Fruit fly (Drosophila melanogaster): ENCODE data around the gene CG5177.

DNA sequence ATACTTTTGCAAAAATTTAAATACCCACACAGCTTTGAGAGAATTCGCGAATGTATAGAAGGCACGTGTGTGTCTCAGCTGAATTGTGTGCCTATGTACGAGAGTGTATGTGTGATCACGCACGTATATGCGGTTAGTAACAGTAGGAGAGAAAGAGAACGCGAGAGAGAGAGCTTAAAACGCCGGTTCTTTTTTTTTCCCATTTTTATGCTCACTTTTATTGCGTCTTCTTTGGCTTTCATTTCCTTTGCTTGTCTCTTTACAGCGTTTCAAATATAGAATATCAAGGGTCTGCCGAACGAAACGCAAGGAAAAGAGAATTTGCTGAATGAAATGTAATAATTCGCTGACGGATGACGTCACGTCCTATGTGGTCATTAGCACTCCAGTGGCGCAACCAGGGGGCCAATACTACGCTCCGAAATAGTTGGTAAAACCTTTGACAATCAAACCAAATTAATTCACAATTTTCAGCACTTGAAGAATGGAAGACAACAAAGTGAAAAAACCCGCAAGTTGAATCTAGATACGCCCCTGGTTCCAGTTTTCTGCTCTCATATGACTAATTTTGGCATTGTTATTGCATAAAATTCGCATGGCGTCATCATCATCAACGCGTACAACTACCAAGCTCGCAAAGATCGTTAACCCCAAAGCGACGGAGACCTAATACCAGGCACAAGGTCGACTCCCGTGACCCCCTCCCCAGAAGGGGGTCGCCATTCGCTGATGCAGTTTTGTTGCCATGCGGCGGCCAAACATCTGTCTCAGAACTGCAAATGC is 20.1 kb downstream of the CG5177 start:
- TF ChIP-seq dsf (GFP tag; optimal IDR thresholded peaks at IDR 0.05; ENCODE audit: borderline replicate concordance) (peak; percentile 80), OdsH (GFP tag; optimal IDR thresholded peaks at IDR 0.05) (peak; percentile 91), lola (GFP tag; optimal IDR thresholded peaks at IDR 0.05) (no peak)
